Worm (Caenorhabditis elegans) whole organism, L2 larva: ENCODE measurements around the gene nhr-269.
"Not testable (repeated sequence)": the region's sequence is repeated elsewhere in the genome, so short reads cannot be mapped to it uniquely, and the experiment has no call there.

ENCODE experiments used
- ama-1 ChIP-seq: fragments of 150-350 bp; optimal IDR thresholded peaks from 2 replicates; lab custom pipeline; 2018; ENCODE audit warnings: inconsistent platforms
- ceh-16 ChIP-seq: fragments of 150-350 bp; optimal IDR thresholded peaks from 2 replicates; lab custom pipeline; 2014; ENCODE audit warnings: missing biosample characterization, missing genetic modification characterization
- ceh-82 ChIP-seq: fragments of 150-350 bp; optimal IDR thresholded peaks from 2 replicates; lab custom pipeline; 2014; ENCODE audit warnings: missing biosample characterization, missing genetic modification characterization
- elt-1 ChIP-seq: fragments of 150-350 bp; optimal IDR thresholded peaks from 2 replicates; lab custom pipeline; 2014; ENCODE audit warnings: missing biosample characterization, missing genetic modification characterization
- lin-11 ChIP-seq: fragments of 150-350 bp; sonication (generic microtip); optimal IDR thresholded peaks from 2 replicates; lab custom pipeline; 2014; ENCODE audit warnings: missing biosample characterization, missing genetic modification characterization, inconsistent platforms, mixed read lengths
- nhr-12 ChIP-seq: fragments of 150-350 bp; optimal IDR thresholded peaks from 2 replicates; lab custom pipeline; 2014; ENCODE audit warnings: missing biosample characterization, missing genetic modification characterization
- nhr-23 ChIP-seq: fragments of 150-350 bp; optimal IDR thresholded peaks from 2 replicates; lab custom pipeline; 2014; ENCODE audit warnings: missing biosample characterization, missing genetic modification reagents, missing genetic modification characterization
- nhr-6 ChIP-seq: fragments of 150-350 bp; optimal IDR thresholded peaks from 2 replicates; lab custom pipeline; 2014; ENCODE audit warnings: missing biosample characterization, missing genetic modification characterization
- peb-1 ChIP-seq: fragments of 150-350 bp; optimal IDR thresholded peaks from 2 replicates; lab custom pipeline; 2014; ENCODE audit warnings: missing biosample characterization, missing genetic modification characterization
- unc-39 ChIP-seq: fragments of 150-350 bp; optimal IDR thresholded peaks from 2 replicates; lab custom pipeline; 2014; ENCODE audit warnings: missing biosample characterization, missing genetic modification characterization
- unc-62 ChIP-seq: fragments of 150-350 bp; optimal IDR thresholded peaks from 2 replicates; lab custom pipeline; 2014; ENCODE audit warnings: missing biosample characterization, missing genetic modification reagents, missing genetic modification characterization
- ztf-11 ChIP-seq: sonication (generic microtip); optimal IDR thresholded peaks from 2 replicates; lab custom pipeline; 2017; ENCODE audit warnings: missing biosample characterization, missing genetic modification characterization

DNA sequence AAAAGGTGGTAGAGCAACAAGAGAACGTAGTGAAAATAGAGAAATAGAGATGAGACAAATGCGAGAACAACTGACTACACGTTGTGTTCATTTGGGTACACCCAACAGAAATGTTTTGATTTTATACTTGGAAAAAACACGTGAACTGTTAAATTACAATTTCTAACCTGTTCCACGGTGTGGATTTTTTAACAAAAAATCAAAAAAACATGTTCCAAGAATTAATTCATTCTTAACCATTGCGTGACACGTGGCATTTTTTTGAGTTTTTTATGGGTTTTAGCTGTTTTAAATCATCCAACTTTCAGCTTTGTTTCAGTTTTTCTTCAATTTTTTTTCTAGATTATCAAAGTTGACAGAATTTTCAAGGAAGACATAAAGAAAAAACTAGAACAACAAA, 8.2 kb downstream of the nhr-269 start, which contains the start of gene ech-1.1:
- not testable (repeated sequence) for TF ChIP-seq ama-1 (lab: Kevin White, UChicago); unc-62; lin-11 (tag; lab: Kevin White, UChicago); ceh-82 (tag; lab: Kevin White, UChicago); nhr-23 (tag; lab: Kevin White, UChicago); nhr-12; peb-1 (tag; lab: Kevin White, UChicago); unc-39 (tag; lab: Kevin White, UChicago); nhr-6 (tag; lab: Kevin White, UChicago); ztf-11 (tag; lab: Kevin White, UChicago); ceh-16 (tag; lab: Kevin White, UChicago); elt-1 (tag; lab: Kevin White, UChicago)
